Worm (Caenorhabditis elegans): ENCODE results near the gene cpna-5.

cpna-5 gene

ce11 chrII:7669409-7669808 is 49.0 kb downstream of the cpna-5 start (continued):
- no peak for TF ChIP-seq Y75B8A.6 (GFP tag; IDR thresholded peaks at IDR 0.05)
- TF ChIP-seq zag-1 (tag; optimal IDR thresholded peaks at IDR 0.05) = no peak
- TF ChIP-seq mxl-2 (GFP tag; conservative IDR thresholded peaks at IDR 0.05) = no peak
- TF ChIP-seq nhr-25 (tag; optimal IDR thresholded peaks at IDR 0.05; ENCODE audit: borderline replicate concordance, insufficient read depth) = peak; percentile 40
- peak; percentile 50 for TF ChIP-seq dve-1 (tag; optimal IDR thresholded peaks at IDR 0.05; ENCODE audit: insufficient read depth)
- no peak for TF ChIP-seq dmd-9 (GFP tag; IDR thresholded peaks at IDR 0.05)
- TF ChIP-seq nhr-237 (tag; optimal IDR thresholded peaks at IDR 0.05) = no peak
- no peak for TF ChIP-seq nhr-111 (GFP tag; optimal IDR thresholded peaks at IDR 0.05)
- TF ChIP-seq daf-16 (GFP tag; optimal IDR thresholded peaks at IDR 0.05) = no peak
- TF ChIP-seq daf-16 (tag; optimal IDR thresholded peaks at IDR 0.05) = peak; percentile 23
- no peak for TF ChIP-seq daf-8 (GFP tag; IDR thresholded peaks at IDR 0.05)
- no peak for TF ChIP-seq madf-9 (GFP tag; conservative IDR thresholded peaks at IDR 0.05)
- TF ChIP-seq tag-97 (GFP tag; IDR thresholded peaks at IDR 0.05) = no peak
- TF ChIP-seq egl-43 (GFP tag; IDR thresholded peaks at IDR 0.05) = no peak
- no peak for TF ChIP-seq lim-7 (GFP tag; IDR thresholded peaks at IDR 0.05)
- no peak for TF ChIP-seq snpc-1.2 (GFP tag; IDR thresholded peaks at IDR 0.05)
- TF ChIP-seq nhr-42 (GFP tag; IDR thresholded peaks at IDR 0.05) = no peak
- TF ChIP-seq mes-2 (tag; optimal IDR thresholded peaks at IDR 0.05; ENCODE audit: poor library complexity, severe bottlenecking) = peak; percentile 63
- no peak for TF ChIP-seq ceh-82 (tag; optimal IDR thresholded peaks at IDR 0.05)
- no peak for TF ChIP-seq jun-1 (tag; optimal IDR thresholded peaks at IDR 0.05)
- no peak for TF ChIP-seq tra-1 (GFP tag; IDR thresholded peaks at IDR 0.05)
- no peak for TF ChIP-seq pqm-1 (tag; optimal IDR thresholded peaks at IDR 0.05)
- no peak for TF ChIP-seq ceh-32 (tag; optimal IDR thresholded peaks at IDR 0.05; ENCODE audit: poor library complexity)
- no peak for TF ChIP-seq Y5F2A.4 (GFP tag; optimal IDR thresholded peaks at IDR 0.05)
- TF ChIP-seq lin-38 (GFP tag; IDR thresholded peaks at IDR 0.05) = no peak
- no peak for TF ChIP-seq ztf-11 (tag; optimal IDR thresholded peaks at IDR 0.05)
- TF ChIP-seq pha-4 (GFP tag; IDR thresholded peaks at IDR 0.05) = no peak
- no peak for TF ChIP-seq pha-4 (tag; optimal IDR thresholded peaks at IDR 0.05)
- TF ChIP-seq spr-1 (tag; optimal IDR thresholded peaks at IDR 0.05) = no peak
- peak; percentile 52 for TF ChIP-seq hmg-1.1 (GFP tag; IDR thresholded peaks at IDR 0.05)
- TF ChIP-seq hlh-30 (tag; optimal IDR thresholded peaks at IDR 0.05; ENCODE audit: insufficient read depth) = peak; percentile 38
- TF ChIP-seq D1046.2 (GFP tag; IDR thresholded peaks at IDR 0.05) = no peak
- peak; percentile 31 for TF ChIP-seq nhr-6 (tag; optimal IDR thresholded peaks at IDR 0.05)
- no peak for TF ChIP-seq Y48G9A.11 (GFP tag; IDR thresholded peaks at IDR 0.05)
- TF ChIP-seq aha-1 (tag) = peak; percentile 57
- TF ChIP-seq ceh-44 (GFP tag; IDR thresholded peaks at IDR 0.05) = no peak
- no peak for TF ChIP-seq ceh-20 (GFP tag; IDR thresholded peaks at IDR 0.05)
- TF ChIP-seq R02D3.7 (tag; optimal IDR thresholded peaks at IDR 0.05) = no peak
- no peak for TF ChIP-seq F44E2.7 (GFP tag; IDR thresholded peaks at IDR 0.05)
- no peak for TF ChIP-seq duxl-1 (tag; optimal IDR thresholded peaks at IDR 0.05; ENCODE audit: poor library complexity)
- TF ChIP-seq hif-1 (tag; optimal IDR thresholded peaks at IDR 0.05) = peak in 1 of 2 experiments; percentile 11
- TF ChIP-seq dmd-8 (GFP tag; IDR thresholded peaks at IDR 0.05) = no peak
- no peak for TF ChIP-seq F10B5.3 (tag; optimal IDR thresholded peaks at IDR 0.05)
- TF ChIP-seq nhr-77 (tag; optimal IDR thresholded peaks at IDR 0.05) = peak; percentile 63
- TF ChIP-seq rbr-2 (tag; optimal IDR thresholded peaks at IDR 0.05) = peak; percentile 48
- TF ChIP-seq hlh-11 (tag; optimal IDR thresholded peaks at IDR 0.05) = peak; percentile 50
- TF ChIP-seq madf-5 (GFP tag; IDR thresholded peaks at IDR 0.05) = no peak
- no peak for TF ChIP-seq T20F7.1 (GFP tag; optimal IDR thresholded peaks at IDR 0.05)
- no peak for TF ChIP-seq gei-8 (GFP tag; optimal IDR thresholded peaks at IDR 0.05)
- TF ChIP-seq lin-29 (GFP tag; IDR thresholded peaks at IDR 0.05) = no peak
- TF ChIP-seq lsy-2 (tag; optimal IDR thresholded peaks at IDR 0.05) = peak in 1 of 2 experiments; percentile 58
- TF ChIP-seq saeg-2 (GFP tag; IDR thresholded peaks at IDR 0.05) = no peak
